Worm (Caenorhabditis elegans): Measurements from ENCODE around the gene mcm-5.

- TF ChIP-seq Y95B8A.8 (GFP tag; IDR thresholded peaks at IDR 0.05): no peak
- TF ChIP-seq F39B2.1 (GFP tag; IDR thresholded peaks at IDR 0.05): no peak
- no peak for TF ChIP-seq lsl-1 (GFP tag; optimal IDR thresholded peaks at IDR 0.05)
- TF ChIP-seq die-1 (tag; optimal IDR thresholded peaks at IDR 0.05): no peak
These were observed 18.2 kb upstream of the mcm-5 start for ce11 chrIII:4309303-4309702.

All from whole organism, young adult.